Worm (Caenorhabditis elegans) whole organism, L2 larva: ENCODE measurements around the gene T04F3.3.

Experiments
- C34F6.9 ChIP-seq: fragments of 150-350 bp; optimal IDR thresholded peaks from 2 replicates; lab custom pipeline; 2014; ENCODE audit warnings: missing biosample characterization, missing genetic modification characterization
- F13H6.1 ChIP-seq: sonication (generic microtip); optimal IDR thresholded peaks from 2 replicates; lab custom pipeline; 2016; ENCODE audit warnings: missing genetic modification characterization, missing compliant biosample characterization
- Y55F3AM.14 ChIP-seq: fragments of 200-800 bp; sonication (Bioruptor generic); optimal IDR thresholded peaks from 2 replicates; lab custom pipeline; 2018; ENCODE audit warnings: mild to moderate bottlenecking, missing genetic modification characterization, missing compliant biosample characterization
- ZK546.5 ChIP-seq: sonication (generic microtip); optimal IDR thresholded peaks from 2 replicates; lab custom pipeline; 2017; ENCODE audit warnings: missing biosample characterization, missing genetic modification characterization
- aly-2 ChIP-seq: fragments of 150-350 bp; optimal IDR thresholded peaks from 2 replicates; lab custom pipeline; 2014; ENCODE audit warnings: missing biosample characterization, missing genetic modification characterization
- ama-1 ChIP-seq: fragments of 150-350 bp; optimal IDR thresholded peaks from 2 replicates; lab custom pipeline; 2018; ENCODE audit warnings: inconsistent platforms
- blmp-1 ChIP-seq: sonication (generic microtip); optimal IDR thresholded peaks from 2 replicates; lab custom pipeline; 2017; ENCODE audit warnings: missing genetic modification characterization, mild to moderate bottlenecking, missing compliant biosample characterization, antibody characterized with exemption, moderate library complexity; ENCODE audit not compliant: insufficient read depth
- ceh-16 ChIP-seq: fragments of 150-350 bp; optimal IDR thresholded peaks from 2 replicates; lab custom pipeline; 2014; ENCODE audit warnings: missing biosample characterization, missing genetic modification characterization
- ceh-82 ChIP-seq: fragments of 150-350 bp; optimal IDR thresholded peaks from 2 replicates; lab custom pipeline; 2014; ENCODE audit warnings: missing biosample characterization, missing genetic modification characterization
- crh-2 ChIP-seq: sonication (generic microtip); optimal IDR thresholded peaks from 2 replicates; lab custom pipeline; 2017; ENCODE audit warnings: missing biosample characterization, missing genetic modification characterization
- dmd-4 ChIP-seq: sonication (generic microtip); optimal IDR thresholded peaks from 2 replicates; lab custom pipeline; 2017; ENCODE audit warnings: missing biosample characterization, missing genetic modification characterization
- egl-27 ChIP-seq: sonication (generic microtip); optimal IDR thresholded peaks from 3 replicates; lab custom pipeline; 2017; ENCODE audit warnings: missing biosample characterization, missing genetic modification reagents, missing genetic modification characterization
- elt-3 ChIP-seq: sonication (generic microtip); optimal IDR thresholded peaks from 2 replicates; lab custom pipeline; 2017; ENCODE audit warnings: missing biosample characterization, missing genetic modification characterization
- fos-1 ChIP-seq: fragments of 150-350 bp; optimal IDR thresholded peaks from 2 replicates; lab custom pipeline; 2014; ENCODE audit warnings: missing biosample characterization, missing genetic modification characterization
- gmeb-1 ChIP-seq: fragments of 150-350 bp; optimal IDR thresholded peaks from 2 replicates; lab custom pipeline; 2014; ENCODE audit warnings: missing biosample characterization, missing genetic modification characterization
- lin-11 ChIP-seq: fragments of 150-350 bp; sonication (generic microtip); optimal IDR thresholded peaks from 2 replicates; lab custom pipeline; 2014; ENCODE audit warnings: missing biosample characterization, missing genetic modification characterization, inconsistent platforms, mixed read lengths
- lin-13 ChIP-seq: fragments of 150-350 bp; optimal IDR thresholded peaks from 2 replicates; lab custom pipeline; 2014; ENCODE audit warnings: missing biosample characterization, missing genetic modification reagents, missing genetic modification characterization
- lin-39 ChIP-seq: fragments of 150-350 bp; optimal IDR thresholded peaks from 2 replicates; lab custom pipeline; 2014; ENCODE audit warnings: missing biosample characterization, missing genetic modification reagents, missing genetic modification characterization
- lsy-2 ChIP-seq, 2 experiments: fragments of 150-350 bp in 1 of 2; sonication (generic microtip) in 1 of 2; optimal IDR thresholded peaks; 2 replicates each; lab custom pipeline; 2014 to 2017; ENCODE audit warnings: missing biosample characterization in 2 of 2, missing genetic modification characterization in 2 of 2
- mab-5 ChIP-seq: fragments of 150-350 bp; optimal IDR thresholded peaks from 2 replicates; lab custom pipeline; 2014; ENCODE audit warnings: missing biosample characterization, missing genetic modification characterization
- mdl-1 ChIP-seq, 2 experiments: fragments of 150-350 bp in 1 of 2; sonication (generic microtip) in 1 of 2; optimal IDR thresholded peaks; 2 replicates each; lab custom pipeline; 2017; ENCODE audit warnings: missing biosample characterization in 2 of 2, missing genetic modification characterization in 2 of 2
- nhr-10 ChIP-seq: sonication (generic microtip); optimal IDR thresholded peaks from 2 replicates; lab custom pipeline; 2017; ENCODE audit warnings: missing biosample characterization, missing genetic modification characterization
- nhr-11 ChIP-seq: fragments of 150-350 bp; optimal IDR thresholded peaks from 2 replicates; lab custom pipeline; 2014; ENCODE audit warnings: missing biosample characterization, missing genetic modification characterization
- nhr-129 ChIP-seq: fragments of 150-350 bp; optimal IDR thresholded peaks from 2 replicates; lab custom pipeline; 2014; ENCODE audit warnings: missing biosample characterization, missing genetic modification characterization
- nhr-21 ChIP-seq: fragments of 150-350 bp; optimal IDR thresholded peaks from 2 replicates; lab custom pipeline; 2014; ENCODE audit warnings: missing biosample characterization, missing genetic modification characterization
- nhr-23 ChIP-seq: fragments of 150-350 bp; optimal IDR thresholded peaks from 2 replicates; lab custom pipeline; 2014; ENCODE audit warnings: missing biosample characterization, missing genetic modification reagents, missing genetic modification characterization
- nhr-237 ChIP-seq: fragments of 150-350 bp; optimal IDR thresholded peaks from 2 replicates; lab custom pipeline; 2014; ENCODE audit warnings: missing biosample characterization, missing genetic modification characterization
- nhr-25 ChIP-seq: fragments of 150-350 bp; sonication (generic microtip); optimal IDR thresholded peaks from 3 replicates; lab custom pipeline; 2014; ENCODE audit warnings: missing biosample characterization, missing genetic modification characterization
- nhr-6 ChIP-seq: fragments of 150-350 bp; optimal IDR thresholded peaks from 2 replicates; lab custom pipeline; 2014; ENCODE audit warnings: missing biosample characterization, missing genetic modification characterization
- nhr-77 ChIP-seq: fragments of 150-350 bp; optimal IDR thresholded peaks from 2 replicates; lab custom pipeline; 2014; ENCODE audit warnings: missing biosample characterization, missing genetic modification characterization
- peb-1 ChIP-seq: fragments of 150-350 bp; optimal IDR thresholded peaks from 2 replicates; lab custom pipeline; 2014; ENCODE audit warnings: missing biosample characterization, missing genetic modification characterization
- sem-4 ChIP-seq: fragments of 150-350 bp; optimal IDR thresholded peaks from 2 replicates; lab custom pipeline; 2014; ENCODE audit warnings: missing biosample characterization, missing genetic modification reagents, missing genetic modification characterization
- sma-3 ChIP-seq: sonication (generic microtip); optimal IDR thresholded peaks from 2 replicates; lab custom pipeline; 2016; ENCODE audit warnings: missing genetic modification reagents, missing genetic modification characterization, missing compliant biosample characterization
- sma-9 ChIP-seq, 2 experiments: fragments of 150-350 bp in 1 of 2; sonication (generic microtip) in 1 of 2; optimal IDR thresholded peaks; 2 replicates each; lab custom pipeline; 2014 to 2016; ENCODE audit warnings: missing genetic modification characterization in 2 of 2, mild to moderate bottlenecking in 1 of 2, missing biosample characterization in 1 of 2, missing compliant biosample characterization in 1 of 2, missing genetic modification reagents in 1 of 2, moderate library complexity in 1 of 2
- snpc-4 ChIP-seq: fragments of 150-350 bp; optimal IDR thresholded peaks from 2 replicates; lab custom pipeline; 2014; ENCODE audit warnings: missing biosample characterization, missing genetic modification characterization
- unc-55 ChIP-seq: fragments of 150-350 bp; sonication (generic microtip); optimal IDR thresholded peaks from 3 replicates; lab custom pipeline; 2014; ENCODE audit warnings: missing biosample characterization, missing genetic modification reagents, missing genetic modification characterization
- ztf-1 ChIP-seq: fragments of 200-800 bp; sonication (Bioruptor generic); conservative IDR thresholded peaks from 2 replicates; pipeline ENCODE4 v1.3.6; 2022; ENCODE audit warnings: missing genetic modification characterization, missing compliant biosample characterization
- ztf-11 ChIP-seq: sonication (generic microtip); optimal IDR thresholded peaks from 2 replicates; lab custom pipeline; 2017; ENCODE audit warnings: missing biosample characterization, missing genetic modification characterization

Gene T04F3.3

DNA sequence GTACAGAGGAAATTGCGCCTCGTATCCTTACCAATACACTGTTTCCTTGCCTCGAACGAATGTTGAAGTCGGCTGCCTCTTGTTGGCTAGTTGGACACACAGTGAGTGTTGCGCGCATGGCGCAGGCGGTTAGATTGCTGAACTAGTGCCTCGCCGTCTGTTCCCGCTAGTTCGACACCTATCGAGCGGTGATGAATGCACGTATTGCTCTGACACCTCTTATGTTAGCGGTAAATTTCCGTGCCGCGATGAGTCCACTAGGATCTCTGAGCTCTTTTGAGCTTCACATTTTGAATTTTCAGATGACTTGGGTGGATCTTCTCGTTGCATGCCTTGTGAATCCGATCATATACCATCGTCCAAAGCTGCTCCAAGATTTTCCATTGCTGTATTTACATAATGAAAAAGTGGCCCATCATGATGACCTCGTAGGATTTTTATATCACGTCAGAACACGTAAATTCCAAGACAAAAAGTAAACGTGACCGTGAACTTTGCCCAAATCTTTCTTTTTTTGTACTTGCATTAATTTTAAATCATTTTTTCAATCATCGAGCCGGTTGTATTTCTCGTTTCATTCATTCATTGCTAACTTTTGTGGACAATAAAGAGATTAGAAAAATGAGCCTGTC is 24.2 kb downstream of the T04F3.3 start, which contains the start of gene F55A11.11:
TSS of gene F55A11.11 (plus strand) at position 341 of the 632 bp plus-strand sequence.
- TF ChIP-seq nhr-23 (tag; lab: Kevin White, UChicago) (no peak), sem-4 (tag; lab: Kevin White, UChicago) (peak; percentile 40), lsy-2 (tag; optimal IDR thresholded peaks at IDR 0.05; lab: Kevin White, UChicago) (peak; percentile 69 to 72), nhr-129 (peak; percentile 94), snpc-4 (peak; percentile 16), nhr-10 (tag; lab: Kevin White, UChicago) (no peak), egl-27 (tag; lab: Kevin White, UChicago) (peak; percentile 20), fos-1 (tag; lab: Kevin White, UChicago) (peak; percentile 74), ZK546.5 (tag; lab: Kevin White, UChicago) (no peak), aly-2 (no peak), F13H6.1 (tag; lab: Kevin White, UChicago) (peak; percentile 80), nhr-21 (tag; lab: Kevin White, UChicago) (peak; percentile 48), lin-11 (tag; lab: Kevin White, UChicago) (peak; percentile 88), ztf-11 (tag; lab: Kevin White, UChicago) (no peak), C34F6.9 (peak; percentile 59), mab-5 (tag; lab: Kevin White, UChicago) (no peak), ama-1 (lab: Kevin White, UChicago) (no peak), dmd-4 (tag; lab: Kevin White, UChicago) (no peak), sma-9 (GFP tag; optimal IDR thresholded peaks at IDR 0.05; lab: Kevin White, UChicago) (peak; percentile 90), sma-9 (tag; optimal IDR thresholded peaks at IDR 0.05; lab: Kevin White, UChicago) (no peak), crh-2 (tag; lab: Kevin White, UChicago) (peak; percentile 63), nhr-25 (peak; percentile 48), unc-55 (GFP tag; lab: Kevin White, UChicago) (no peak), gmeb-1 (peak; percentile 74), blmp-1 (tag; lab: Kevin White, UChicago) (peak; percentile 67), ceh-16 (peak; percentile 33), nhr-77 (tag; lab: Kevin White, UChicago) (no peak), lin-39 (tag; lab: Kevin White, UChicago) (no peak), lin-13 (GFP tag; lab: Kevin White, UChicago) (peak; percentile 45), ceh-82 (tag; lab: Kevin White, UChicago) (peak; percentile 2), sma-3 (GFP tag; lab: Kevin White, UChicago) (peak; percentile 87), mdl-1 (tag; optimal IDR thresholded peaks at IDR 0.05; lab: Kevin White, UChicago) (peak; percentile 3 to 12), Y55F3AM.14 (peak; percentile 70)

- no peak for TF ChIP-seq fos-1 (tag; lab: Kevin White, UChicago)
- TF ChIP-seq sma-9 (GFP tag; optimal IDR thresholded peaks at IDR 0.05; lab: Kevin White, UChicago): no peak
- TF ChIP-seq sma-9 (tag; optimal IDR thresholded peaks at IDR 0.05; lab: Kevin White, UChicago): no peak
- TF ChIP-seq nhr-237 (tag; lab: Kevin White, UChicago): no peak
- TF ChIP-seq nhr-6 (tag; lab: Kevin White, UChicago): no peak
- no peak for TF ChIP-seq Y55F3AM.14
- TF ChIP-seq nhr-129: no peak
Observed at ce11 chrV:11787258-11787657, 28.5 kb downstream of the T04F3.3 start, which contains the start of gene F55A11.7. F55A11.7 (minus strand) TSS chrV:11787443.

ce11 chrV:11787742-11788238 is 29.1 kb downstream of the T04F3.3 start, which contains the start of gene F55A11.8:
F55A11.8 (plus strand) TSS chrV:11788188.
- TF ChIP-seq ztf-1 (GFP tag; lab: Robert Waterston, UW): no peak
- TF ChIP-seq sma-3 (GFP tag; lab: Kevin White, UChicago): no peak
- TF ChIP-seq sma-9 (GFP tag; optimal IDR thresholded peaks at IDR 0.05; lab: Kevin White, UChicago): no peak
- no peak for TF ChIP-seq sma-9 (tag; optimal IDR thresholded peaks at IDR 0.05; lab: Kevin White, UChicago)
- TF ChIP-seq unc-55 (GFP tag; lab: Kevin White, UChicago): no peak
- no peak for TF ChIP-seq ceh-82 (tag; lab: Kevin White, UChicago)
- no peak for TF ChIP-seq crh-2 (tag; lab: Kevin White, UChicago)
- no peak for TF ChIP-seq nhr-11 (tag; lab: Kevin White, UChicago)
- no peak for TF ChIP-seq ceh-16
- no peak for TF ChIP-seq peb-1 (tag; lab: Kevin White, UChicago)
- TF ChIP-seq elt-3 (tag; lab: Kevin White, UChicago): no peak
- no peak for TF ChIP-seq lin-39 (tag; lab: Kevin White, UChicago)
- no peak for TF ChIP-seq F13H6.1 (tag; lab: Kevin White, UChicago)
